Worm (Caenorhabditis elegans) whole organism, young adult: ENCODE data around the gene col-36.

Experiments
- ama-1 ChIP-seq, 3 experiments: fragments of 150-350 bp in 1 of 3; sonication (generic microtip) in 2 of 3; optimal IDR thresholded peaks; 2 replicates each; lab custom pipeline; 2014 to 2018; ENCODE audit warnings: missing biosample characterization in 2 of 3, missing genetic modification characterization in 2 of 3, missing genetic modification reagents in 2 of 3
- ceh-58 ChIP-seq: fragments of 200-800 bp; sonication (Bioruptor generic); IDR thresholded peaks from 2 replicates; pipeline ENCODE4 v1.3.6; 2022; ENCODE audit warnings: missing genetic modification characterization, missing compliant biosample characterization
- hmg-1.2 ChIP-seq: fragments of 200-800 bp; sonication (Bioruptor generic); IDR thresholded peaks from 2 replicates; pipeline ENCODE4 v1.3.6; 2022; ENCODE audit warnings: missing genetic modification reagents, missing genetic modification characterization, missing compliant biosample characterization
- madf-6 ChIP-seq: fragments of 200-800 bp; sonication (Bioruptor generic); IDR thresholded peaks from 2 replicates; pipeline ENCODE4 v1.3.6; 2022; ENCODE audit warnings: missing genetic modification reagents, missing genetic modification characterization, missing compliant biosample characterization
- madf-8 ChIP-seq: fragments of 200-800 bp; sonication (Bioruptor generic); conservative IDR thresholded peaks from 2 replicates; pipeline ENCODE4 v1.3.6; 2022; ENCODE audit warnings: missing genetic modification reagents, missing genetic modification characterization, missing compliant biosample characterization
- nhr-120 ChIP-seq: fragments of 200-800 bp; sonication (Bioruptor generic); IDR thresholded peaks from 2 replicates; pipeline ENCODE4 v1.3.6; 2022; ENCODE audit warnings: missing genetic modification characterization, missing compliant biosample characterization

DNA sequence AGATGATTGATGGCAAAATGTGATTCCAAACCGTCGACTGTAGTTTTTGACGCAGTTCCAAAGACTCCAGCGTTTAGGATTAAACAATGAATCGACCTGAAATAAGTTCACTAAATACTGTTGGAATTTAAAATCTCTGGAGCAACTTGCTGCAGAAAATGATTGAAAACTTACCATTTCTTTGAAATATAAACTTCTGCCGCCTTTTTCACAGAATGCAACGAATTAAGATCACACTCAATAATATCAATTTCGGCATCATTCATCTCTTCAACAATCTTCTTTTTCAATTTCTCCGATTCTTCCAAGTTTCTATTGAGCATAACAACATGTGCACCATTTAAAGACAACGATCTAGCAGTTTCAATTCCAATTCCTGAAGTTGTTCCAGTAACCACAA is 39.0 kb upstream of the col-36 start:
- TF ChIP-seq madf-8 (GFP tag; lab: Robert Waterston, UW) (no peak), ceh-58 (GFP tag; lab: Robert Waterston, UW) (no peak), hmg-1.2 (GFP tag; lab: Robert Waterston, UW) (no peak), nhr-120 (GFP tag; lab: Robert Waterston, UW) (no peak), ama-1 (optimal IDR thresholded peaks at IDR 0.05; lab: Kevin White, UChicago) (no peak), ama-1 (GFP tag; optimal IDR thresholded peaks at IDR 0.05; lab: Kevin White, UChicago) (no peak), madf-6 (GFP tag; lab: Robert Waterston, UW) (no peak)
